Fruit fly (Drosophila melanogaster): ENCODE data around the gene CG10413.

The CG10413 gene

DNA sequence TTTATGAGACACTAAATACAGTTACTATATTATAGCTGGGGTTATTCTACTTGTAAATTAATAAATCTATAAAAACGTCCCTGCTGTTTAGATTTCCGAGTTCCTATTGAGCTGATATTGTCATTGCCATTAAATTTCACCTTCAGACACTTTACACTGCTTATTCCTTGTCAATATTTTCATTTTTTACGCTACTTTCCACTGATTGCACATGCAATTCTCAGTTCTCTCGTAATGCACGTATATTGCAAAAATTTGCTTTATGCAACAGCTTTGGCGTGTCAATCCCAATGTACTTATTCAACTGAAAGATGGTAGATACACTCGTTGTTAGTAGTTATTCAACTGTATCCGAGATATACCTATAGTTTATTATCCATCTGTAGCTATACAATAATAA is 27.3 kb upstream of the CG10413 start:
- TF ChIP-seq kay (GFP tag; ENCODE audit: borderline replicate concordance) (no peak), CG11617 (GFP tag; optimal IDR thresholded peaks at IDR 0.05) (no peak), tj (GFP tag; optimal IDR thresholded peaks at IDR 0.05) (no peak), pad (GFP tag; optimal IDR thresholded peaks at IDR 0.05) (no peak), CG1620 (GFP tag; optimal IDR thresholded peaks at IDR 0.05) (no peak), Crg-1 (GFP tag; optimal IDR thresholded peaks at IDR 0.05) (peak; percentile 50), Mnt (GFP tag; optimal IDR thresholded peaks at IDR 0.05) (no peak), CG14711 (tag; optimal IDR thresholded peaks at IDR 0.05) (peak; percentile 47), CG5204 (GFP tag; optimal IDR thresholded peaks at IDR 0.05) (no peak), Clk (GFP tag; optimal IDR thresholded peaks at IDR 0.05) (no peak), toe (GFP tag; optimal IDR thresholded peaks at IDR 0.05) (no peak), CG7045 (GFP tag; optimal IDR thresholded peaks at IDR 0.05) (peak; percentile 38), bab1 (GFP tag; optimal IDR thresholded peaks at IDR 0.05) (peak; percentile 9), CG33017 (tag; optimal IDR thresholded peaks at IDR 0.05) (peak; percentile 45), CG7101 (tag; optimal IDR thresholded peaks at IDR 0.05) (peak; percentile 27), Hr96 (GFP tag; optimal IDR thresholded peaks at IDR 0.05) (no peak), cnc (optimal IDR thresholded peaks at IDR 0.05) (no peak), ovo (GFP tag; optimal IDR thresholded peaks at IDR 0.05) (peak; percentile 39), cic (GFP tag; optimal IDR thresholded peaks at IDR 0.05) (peak; percentile 81), CG12768 (GFP tag; optimal IDR thresholded peaks at IDR 0.05) (peak; percentile 52)

DNA sequence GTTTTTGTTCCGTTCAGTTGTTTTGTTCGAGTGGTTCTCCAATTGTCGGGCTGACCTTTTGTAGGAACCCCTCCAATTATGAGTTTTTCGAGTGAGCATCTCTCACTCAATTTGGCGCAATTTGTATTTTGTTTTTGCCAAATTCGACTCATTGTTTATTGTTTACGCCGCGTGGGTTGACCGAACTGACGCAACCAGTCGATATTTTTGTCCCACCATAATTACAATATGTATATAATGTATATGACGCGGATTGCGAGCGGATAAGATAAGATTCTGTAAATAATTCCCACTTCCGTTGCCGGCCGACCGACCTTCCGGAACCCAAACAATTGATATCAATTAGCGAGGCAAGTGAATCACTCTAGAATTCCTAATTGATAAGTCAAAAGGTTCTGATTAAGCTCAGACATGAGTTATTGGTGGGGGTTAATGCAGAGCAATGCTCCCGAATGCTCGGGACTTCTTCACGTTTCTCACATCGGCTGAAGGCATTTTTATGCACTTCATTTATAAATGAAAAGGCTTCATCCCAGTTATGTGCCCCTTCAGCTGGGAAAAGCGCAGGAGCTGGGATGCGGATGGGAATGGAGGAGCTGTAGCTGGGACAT is 25.7 kb upstream of the CG10413 start:
- peak; percentile 22 for TF ChIP-seq kay (GFP tag; ENCODE audit: borderline replicate concordance)
- TF ChIP-seq cnc (optimal IDR thresholded peaks at IDR 0.05), result no peak

DNA sequence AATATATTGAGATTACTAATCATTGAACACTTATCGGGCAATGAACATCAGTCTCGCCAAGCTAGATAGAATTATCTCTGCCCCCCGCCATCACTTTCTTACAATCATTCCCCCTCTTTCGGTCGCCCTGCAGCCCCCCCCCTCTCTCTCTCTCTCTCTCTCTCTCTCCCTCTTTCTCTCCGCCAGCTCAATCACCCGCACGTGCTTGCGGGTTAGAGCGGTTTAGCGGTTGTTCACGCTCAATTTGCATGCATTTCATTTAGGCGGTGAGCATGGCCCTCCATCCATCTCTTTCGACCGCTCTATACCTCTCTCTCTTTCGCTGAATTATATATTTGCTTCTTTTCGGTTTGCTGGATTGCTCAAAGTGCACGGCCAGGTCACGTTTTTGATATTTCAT is 24.1 kb upstream of the CG10413 start:
- TF ChIP-seq Mnt (GFP tag; optimal IDR thresholded peaks at IDR 0.05) (peak; percentile 10), CG1620 (GFP tag; optimal IDR thresholded peaks at IDR 0.05) (no peak)

- TF ChIP-seq cic (GFP tag; optimal IDR thresholded peaks at IDR 0.05) (no peak), bab1 (GFP tag; optimal IDR thresholded peaks at IDR 0.05) (no peak), CG12768 (GFP tag; optimal IDR thresholded peaks at IDR 0.05) (no peak), ovo (GFP tag; optimal IDR thresholded peaks at IDR 0.05) (no peak), CG7101 (tag; optimal IDR thresholded peaks at IDR 0.05) (no peak), CG11617 (GFP tag; optimal IDR thresholded peaks at IDR 0.05) (no peak)
These were observed 23.1 kb upstream of the CG10413 start for dm6 chr2L:18628104-18628503.

DNA sequence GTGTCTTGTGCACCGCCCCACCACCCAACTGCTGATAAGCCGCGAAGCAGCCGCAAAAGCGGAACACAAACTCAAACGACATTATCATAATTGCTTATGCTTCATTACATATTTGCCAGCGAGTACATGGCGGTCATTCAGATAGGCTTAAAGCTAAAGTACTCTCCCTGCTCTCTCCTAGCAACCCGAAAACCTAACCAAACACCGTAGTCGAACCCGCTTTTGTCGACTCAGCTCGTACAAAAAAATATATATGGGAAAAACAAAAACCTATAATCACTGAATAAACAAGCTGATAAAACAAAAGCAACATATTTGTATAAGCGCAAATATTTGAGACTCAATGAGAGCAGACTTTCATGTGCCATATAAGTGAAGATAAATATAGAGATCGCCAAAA is 21.9 kb upstream of the CG10413 start:
- TF ChIP-seq CG11617 (GFP tag; optimal IDR thresholded peaks at IDR 0.05) (no peak), tj (GFP tag; optimal IDR thresholded peaks at IDR 0.05) (peak; percentile 81), cnc (optimal IDR thresholded peaks at IDR 0.05) (no peak), CG7101 (tag; optimal IDR thresholded peaks at IDR 0.05) (peak; percentile 9), cic (GFP tag; optimal IDR thresholded peaks at IDR 0.05) (peak; percentile 23)

dm6 chr2L:18625470-18625869 is 20.4 kb upstream of the CG10413 start:
- TF ChIP-seq pad (GFP tag; optimal IDR thresholded peaks at IDR 0.05) (no peak), Crg-1 (GFP tag; optimal IDR thresholded peaks at IDR 0.05) (no peak), CG7101 (tag; optimal IDR thresholded peaks at IDR 0.05) (no peak), CG12768 (GFP tag; optimal IDR thresholded peaks at IDR 0.05) (no peak), CG1620 (GFP tag; optimal IDR thresholded peaks at IDR 0.05) (no peak), Hr96 (GFP tag; optimal IDR thresholded peaks at IDR 0.05) (no peak), Clk (GFP tag; optimal IDR thresholded peaks at IDR 0.05) (no peak), bab1 (GFP tag; optimal IDR thresholded peaks at IDR 0.05) (no peak), toe (GFP tag; optimal IDR thresholded peaks at IDR 0.05) (no peak), CG14711 (tag; optimal IDR thresholded peaks at IDR 0.05) (no peak), CG5204 (GFP tag; optimal IDR thresholded peaks at IDR 0.05) (no peak)

DNA sequence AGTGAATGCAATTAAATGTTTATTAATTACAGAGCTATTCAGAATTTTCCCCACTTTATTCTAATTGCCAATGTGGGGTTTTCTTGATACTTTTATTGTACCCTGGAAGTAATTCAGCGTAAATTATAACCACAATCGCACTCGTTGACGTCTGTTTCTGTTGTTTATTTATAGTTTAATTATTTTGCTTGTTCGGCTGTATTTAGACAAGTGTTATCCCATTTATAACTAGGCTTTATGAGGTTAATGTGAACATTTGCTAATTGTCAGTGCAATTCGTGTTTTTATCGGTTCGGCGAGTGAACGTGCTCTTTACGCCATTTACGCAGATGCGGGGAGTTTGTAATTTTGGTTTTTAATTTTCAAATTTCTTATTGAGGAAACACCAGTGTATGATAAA is 20.0 kb upstream of the CG10413 start:
- TF ChIP-seq Mnt (GFP tag; optimal IDR thresholded peaks at IDR 0.05) (no peak), CG12768 (GFP tag; optimal IDR thresholded peaks at IDR 0.05) (no peak), tj (GFP tag; optimal IDR thresholded peaks at IDR 0.05) (no peak), CG7101 (tag; optimal IDR thresholded peaks at IDR 0.05) (peak; percentile 29), CG11617 (GFP tag; optimal IDR thresholded peaks at IDR 0.05) (no peak), toe (GFP tag; optimal IDR thresholded peaks at IDR 0.05) (no peak), CG1620 (GFP tag; optimal IDR thresholded peaks at IDR 0.05) (no peak), Clk (GFP tag; optimal IDR thresholded peaks at IDR 0.05) (no peak), kay (GFP tag; ENCODE audit: borderline replicate concordance) (no peak), cic (GFP tag; optimal IDR thresholded peaks at IDR 0.05) (peak; percentile 32), CG5204 (GFP tag; optimal IDR thresholded peaks at IDR 0.05) (no peak), pad (GFP tag; optimal IDR thresholded peaks at IDR 0.05) (no peak), CG14711 (tag; optimal IDR thresholded peaks at IDR 0.05) (no peak), bab1 (GFP tag; optimal IDR thresholded peaks at IDR 0.05) (no peak), cnc (optimal IDR thresholded peaks at IDR 0.05) (no peak), CG33017 (tag; optimal IDR thresholded peaks at IDR 0.05) (peak; percentile 49), CG7045 (GFP tag; optimal IDR thresholded peaks at IDR 0.05) (peak; percentile 0), ovo (GFP tag; optimal IDR thresholded peaks at IDR 0.05) (no peak), Crg-1 (GFP tag; optimal IDR thresholded peaks at IDR 0.05) (no peak), Hr96 (GFP tag; optimal IDR thresholded peaks at IDR 0.05) (no peak)

Measured in whole organism, adult.